Fruit fly (Drosophila melanogaster) whole organism: ENCODE measurements around the gene Nelf-A.

Experiments
- EcR ChIP-seq, 2 experiments: fragments of >200 bp; optimal IDR thresholded peaks; 2 replicates each; lab custom pipeline; 2017; ENCODE audit warnings: missing biosample characterization in 2 of 2, missing genetic modification characterization in 2 of 2, missing genetic modification reagents in 2 of 2
- psq ChIP-seq: fragments of >200 bp; optimal IDR thresholded peaks from 2 replicates; lab custom pipeline; 2017
- usp ChIP-seq: fragments of >200 bp; optimal IDR thresholded peaks from 2 replicates; lab custom pipeline; 2017; ENCODE audit warnings: missing biosample characterization, missing genetic modification characterization, mixed read lengths

- TF ChIP-seq psq (lab: Kevin White, UChicago) = no peak
- TF ChIP-seq usp (GFP tag; lab: Kevin White, UChicago) = no peak
- TF ChIP-seq EcR (GFP tag; optimal IDR thresholded peaks at IDR 0.05; lab: Kevin White, UChicago) = no peak
Measured at dm6 chr3R:21181957-21182356, 41.5 kb upstream of the Nelf-A start.
